Fruit fly (Drosophila melanogaster) whole organism, embryonic: ENCODE data around the gene CG43880.
A peak's percentile ranks its signal among the peaks of the same experiment; 100 is the strongest.

Source experiments
- Atf3 ChIP-seq: fragments of 200-800 bp; sonication (Bioruptor generic); optimal IDR thresholded peaks from 3 replicates; lab custom pipeline; 2016; ENCODE audit warnings: missing biosample characterization, missing genetic modification characterization
- CG10543 ChIP-seq: fragments of 200-800 bp; sonication (Bioruptor generic); optimal IDR thresholded peaks from 3 replicates; lab custom pipeline; 2017; ENCODE audit warnings: missing biosample characterization, mild to moderate bottlenecking, missing genetic modification characterization, moderate library complexity
- CG11093 ChIP-seq: fragments of 200-800 bp; sonication (Bioruptor generic); IDR thresholded peaks from 3 replicates; pipeline ENCODE4 v1.3.6; 2022; ENCODE audit warnings: missing biosample characterization, missing genetic modification characterization
- CG1233 ChIP-seq: fragments of 200-800 bp; sonication (Bioruptor generic); optimal IDR thresholded peaks from 4 replicates; lab custom pipeline; 2018; ENCODE audit warnings: missing biosample characterization, mild to moderate bottlenecking, missing genetic modification characterization
- CG12391 ChIP-seq: fragments of 200-800 bp; sonication (Bioruptor generic); optimal IDR thresholded peaks from 3 replicates; lab custom pipeline; 2018; ENCODE audit warnings: missing biosample characterization, mild to moderate bottlenecking, missing genetic modification characterization, moderate library complexity
- CG12769 ChIP-seq: fragments of 200-800 bp; sonication (Bioruptor generic); optimal IDR thresholded peaks from 2 replicates; lab custom pipeline; 2019; ENCODE audit warnings: missing biosample characterization, mild to moderate bottlenecking, missing genetic modification characterization, moderate library complexity
- CG13296 ChIP-seq: fragments of 200-800 bp; sonication (Bioruptor generic); optimal IDR thresholded peaks from 3 replicates; lab custom pipeline; 2018; ENCODE audit warnings: missing biosample characterization, mild to moderate bottlenecking, missing genetic modification characterization
- CG13424 ChIP-seq: fragments of 200-800 bp; sonication (Bioruptor generic); optimal IDR thresholded peaks from 2 replicates; lab custom pipeline; 2019; ENCODE audit warnings: missing biosample characterization, mild to moderate bottlenecking, missing genetic modification characterization, moderate library complexity
- CG14667 ChIP-seq: fragments of 200-800 bp; sonication (Bioruptor generic); IDR thresholded peaks from 2 replicates; pipeline ENCODE4 v1.3.6; 2022; ENCODE audit warnings: missing biosample characterization, missing genetic modification characterization
- CG15514 ChIP-seq: fragments of 200-800 bp; sonication (Bioruptor generic); optimal IDR thresholded peaks from 3 replicates; lab custom pipeline; 2017; ENCODE audit warnings: missing biosample characterization, missing genetic modification characterization, mild to moderate bottlenecking, moderate library complexity, missing genetic modification reagents
- CG18599 ChIP-seq: fragments of 200-800 bp; sonication (Bioruptor generic); optimal IDR thresholded peaks from 3 replicates; lab custom pipeline; 2017; ENCODE audit warnings: missing biosample characterization, missing genetic modification characterization, mild to moderate bottlenecking, moderate library complexity, missing genetic modification reagents
- CG18764 ChIP-seq: fragments of 200-800 bp; sonication (Bioruptor generic); optimal IDR thresholded peaks from 3 replicates; lab custom pipeline; 2016; ENCODE audit warnings: missing biosample characterization, missing genetic modification characterization
- CG32532 ChIP-seq: fragments of 200-800 bp; sonication (Bioruptor generic); IDR thresholded peaks from 2 replicates; pipeline ENCODE4 v1.3.6; 2022; ENCODE audit warnings: missing biosample characterization, missing genetic modification characterization
- CG34422 ChIP-seq: fragments of 200-800 bp; sonication (Bioruptor generic); IDR thresholded peaks from 3 replicates; pipeline ENCODE4 v1.3.6; 2022; ENCODE audit warnings: missing biosample characterization, missing genetic modification characterization
- CG4360 ChIP-seq: fragments of 200-800 bp; sonication (Bioruptor generic); IDR thresholded peaks from 2 replicates; pipeline ENCODE4 v1.3.6; 2022; ENCODE audit warnings: missing biosample characterization, missing genetic modification characterization
- CG4854 ChIP-seq: fragments of 200-800 bp; sonication (Bioruptor generic); optimal IDR thresholded peaks from 2 replicates; lab custom pipeline; 2016; ENCODE audit warnings: missing biosample characterization, missing genetic modification characterization, inconsistent platforms
- CG6854 ChIP-seq: fragments of 200-800 bp; sonication (Bioruptor generic); optimal IDR thresholded peaks from 3 replicates; lab custom pipeline; 2017; ENCODE audit warnings: missing biosample characterization, mild to moderate bottlenecking, missing genetic modification characterization
- CG7556 ChIP-seq: fragments of 200-800 bp; sonication (Bioruptor generic); optimal IDR thresholded peaks from 2 replicates; lab custom pipeline; 2017; ENCODE audit warnings: missing biosample characterization, mild to moderate bottlenecking, missing genetic modification characterization
- CG8281 ChIP-seq: fragments of 200-800 bp; sonication (Bioruptor generic); optimal IDR thresholded peaks from 2 replicates; lab custom pipeline; 2018; ENCODE audit warnings: missing biosample characterization, mild to moderate bottlenecking, missing genetic modification characterization, moderate library complexity
- CG8765 ChIP-seq: fragments of 200-800 bp; sonication (Bioruptor generic); IDR thresholded peaks from 2 replicates; pipeline ENCODE4 v1.3.6; 2022; ENCODE audit warnings: missing biosample characterization, missing genetic modification characterization
- CoRest ChIP-seq: fragments of 200-800 bp; sonication (Bioruptor generic); optimal IDR thresholded peaks from 3 replicates; lab custom pipeline; 2018; ENCODE audit warnings: missing biosample characterization, mild to moderate bottlenecking, missing genetic modification characterization, moderate library complexity
- D ChIP-seq, 2 experiments: fragments of 200-800 bp in 1 of 2; fragments of >200 bp in 1 of 2; sonication (Bioruptor generic) in 1 of 2; optimal IDR thresholded peaks; 2 replicates in 1 of 2; 3 replicates in 1 of 2; lab custom pipeline; 2017; ENCODE audit warnings: mild to moderate bottlenecking in 1 of 2, missing biosample characterization in 1 of 2, missing genetic modification characterization in 1 of 2, missing genetic modification reagents in 1 of 2
- Dbx ChIP-seq: fragments of 200-800 bp; sonication (Bioruptor generic); IDR thresholded peaks from 3 replicates; pipeline ENCODE4 v1.3.6; 2022; ENCODE audit warnings: missing biosample characterization, missing genetic modification characterization
- HLH3B ChIP-seq: fragments of 200-800 bp; sonication (Bioruptor generic); IDR thresholded peaks from 2 replicates; pipeline ENCODE4 v1.3.6; 2022; ENCODE audit warnings: missing biosample characterization, missing genetic modification characterization
- Lpt ChIP-seq: fragments of >200 bp; optimal IDR thresholded peaks from 2 replicates; lab custom pipeline; 2018; ENCODE audit warnings: missing biosample characterization, missing genetic modification characterization
- MBD-R2 ChIP-seq: fragments of 200-800 bp; sonication (Bioruptor generic); IDR thresholded peaks from 2 replicates; pipeline ENCODE4 v1.3.6; 2022; ENCODE audit warnings: missing biosample characterization, missing genetic modification characterization
- Med ChIP-seq: fragments of 200-800 bp; sonication (Bioruptor generic); peaks from one replicate; lab custom pipeline; 2016; ENCODE audit warnings: missing biosample characterization, missing genetic modification characterization, mild to moderate bottlenecking, inconsistent platforms, moderate library complexity
- Myb ChIP-seq: fragments of 200-800 bp; sonication (Bioruptor generic); optimal IDR thresholded peaks from 2 replicates; lab custom pipeline; 2016; ENCODE audit warnings: missing biosample characterization, missing genetic modification characterization
- Sin3A ChIP-seq: fragments of >200 bp; optimal IDR thresholded peaks from 2 replicates; lab custom pipeline; 2018
- chn ChIP-seq: fragments of 200-800 bp; sonication (Bioruptor generic); optimal IDR thresholded peaks from 2 replicates; lab custom pipeline; 2016; ENCODE audit warnings: missing biosample characterization, missing genetic modification characterization
- crp ChIP-seq, 2 experiments: fragments of 200-800 bp; sonication (Bioruptor generic); optimal IDR thresholded peaks; 2 replicates in 1 of 2; 3 replicates in 1 of 2; lab custom pipeline; 2017; ENCODE audit warnings: missing biosample characterization in 2 of 2, missing genetic modification characterization in 2 of 2, mild to moderate bottlenecking in 1 of 2, moderate library complexity in 1 of 2
- dysf ChIP-seq: fragments of 200-800 bp; sonication (Bioruptor generic); IDR thresholded peaks from 3 replicates; pipeline ENCODE4 v1.3.6; 2022; ENCODE audit warnings: missing biosample characterization, missing genetic modification characterization
- fru ChIP-seq: fragments of >200 bp; optimal IDR thresholded peaks from 2 replicates; lab custom pipeline; 2017
- grn ChIP-seq: fragments of 200-800 bp; sonication (Bioruptor generic); optimal IDR thresholded peaks from 3 replicates; lab custom pipeline; 2017; ENCODE audit warnings: missing biosample characterization, missing genetic modification characterization
- jumu ChIP-seq: fragments of 200-800 bp; sonication (Bioruptor generic); optimal IDR thresholded peaks from 3 replicates; lab custom pipeline; 2016; ENCODE audit warnings: missing biosample characterization, missing genetic modification characterization
- ken ChIP-seq: fragments of 200-800 bp; sonication (Bioruptor generic); IDR thresholded peaks from 3 replicates; pipeline ENCODE4 v1.3.6; 2022; ENCODE audit warnings: missing biosample characterization, missing genetic modification characterization
- knrl ChIP-seq: fragments of 200-800 bp; sonication (Bioruptor generic); IDR thresholded peaks from 3 replicates; pipeline ENCODE4 v1.3.6; 2022; ENCODE audit warnings: missing biosample characterization, missing genetic modification characterization; ENCODE audit not compliant: partially characterized antibody
- lmd ChIP-seq: fragments of 200-800 bp; sonication (Bioruptor generic); IDR thresholded peaks from 2 replicates; pipeline ENCODE4 v1.3.6; 2022; ENCODE audit warnings: missing biosample characterization, missing genetic modification characterization
- nom ChIP-seq: fragments of 200-800 bp; sonication (Bioruptor generic); optimal IDR thresholded peaks from 2 replicates; lab custom pipeline; 2017; ENCODE audit warnings: missing biosample characterization, missing genetic modification characterization, mild to moderate bottlenecking, moderate library complexity, missing genetic modification reagents
- org-1 ChIP-seq: fragments of 200-800 bp; sonication (Bioruptor generic); optimal IDR thresholded peaks from 2 replicates; lab custom pipeline; 2017; ENCODE audit warnings: missing biosample characterization, missing genetic modification characterization
- pan ChIP-seq, 4 experiments: fragments of >200 bp in 3 of 4; fragments of 200-800 bp in 1 of 4; sonication (Bioruptor generic) in 1 of 4; optimal IDR thresholded peaks in 3 of 4; IDR thresholded peaks in 1 of 4; 2 replicates each; pipeline versions ENCODE4 v1.3.6 to Lab custom; 2017 to 2022; ENCODE audit warnings: missing biosample characterization in 2 of 4, missing genetic modification characterization in 2 of 4, mixed read lengths in 1 of 4
- pfk ChIP-seq: fragments of 200-800 bp; sonication (Bioruptor generic); optimal IDR thresholded peaks from 2 replicates; lab custom pipeline; 2018; ENCODE audit warnings: missing biosample characterization, mild to moderate bottlenecking, missing genetic modification characterization, moderate library complexity
- row ChIP-seq: fragments of 200-800 bp; sonication (Bioruptor generic); IDR thresholded peaks from 3 replicates; pipeline ENCODE4 v1.3.6; 2022; ENCODE audit warnings: missing biosample characterization, missing genetic modification characterization
- scrt ChIP-seq: fragments of 200-800 bp; sonication (Bioruptor generic); optimal IDR thresholded peaks from 2 replicates; lab custom pipeline; 2018; ENCODE audit warnings: missing biosample characterization, mild to moderate bottlenecking, missing genetic modification characterization, moderate library complexity
- stwl ChIP-seq: fragments of 200-800 bp; sonication (Bioruptor generic); optimal IDR thresholded peaks from 3 replicates; lab custom pipeline; 2018; ENCODE audit warnings: missing biosample characterization, mild to moderate bottlenecking, missing genetic modification characterization, moderate library complexity
- unc-4 ChIP-seq: fragments of 200-800 bp; sonication (Bioruptor generic); IDR thresholded peaks from 2 replicates; pipeline ENCODE4 v1.3.6; 2022; ENCODE audit warnings: missing biosample characterization, missing genetic modification characterization; ENCODE audit not compliant: partially characterized antibody
- unpg ChIP-seq: fragments of 200-800 bp; sonication (Bioruptor generic); optimal IDR thresholded peaks from 3 replicates; lab custom pipeline; 2018; ENCODE audit warnings: missing biosample characterization, mild to moderate bottlenecking, missing genetic modification characterization, moderate library complexity
- wek ChIP-seq: fragments of 200-800 bp; sonication (Bioruptor generic); optimal IDR thresholded peaks from 3 replicates; lab custom pipeline; 2018; ENCODE audit warnings: missing biosample characterization, mild to moderate bottlenecking, missing genetic modification characterization, moderate library complexity
- zen2 ChIP-seq: fragments of 200-800 bp; sonication (Bioruptor generic); IDR thresholded peaks from 3 replicates; pipeline ENCODE4 v1.3.6; 2022; ENCODE audit warnings: missing biosample characterization, missing genetic modification characterization; ENCODE audit not compliant: partially characterized antibody

The CG43880 gene

dm6 chr3L:7914969-7915596 lies 31.0 kb downstream of the CG43880 start, which contains the start of gene Tmem43 (continued):
- TF ChIP-seq CG15514 (GFP tag; lab: Kevin White, UChicago) (peak; percentile 63), scrt (no peak), chn (GFP tag; lab: Kevin White, UChicago) (no peak), HLH3B (GFP tag; lab: Robert Waterston, UW) (no peak), Lpt (GFP tag; lab: Kevin White, UChicago) (no peak), stwl (tag; lab: Kevin White, UChicago) (peak; percentile 54), CG4854 (GFP tag; lab: Kevin White, UChicago) (no peak), zen2 (GFP tag; lab: Robert Waterston, UW) (no peak), pfk (GFP tag; lab: Kevin White, UChicago) (no peak), org-1 (GFP tag; lab: Kevin White, UChicago) (no peak), CG11093 (GFP tag; lab: Robert Waterston, UW) (no peak), dysf (GFP tag; lab: Robert Waterston, UW) (no peak), CG8281 (tag; lab: Kevin White, UChicago) (peak; percentile 95), CG12769 (tag; lab: Kevin White, UChicago) (peak; percentile 33), crp (GFP tag; optimal IDR thresholded peaks at IDR 0.05; lab: Kevin White, UChicago) (peak in 1 of 2 experiments; percentile 86), CG13424 (no peak), lmd (GFP tag; lab: Robert Waterston, UW) (no peak), jumu (GFP tag; lab: Kevin White, UChicago) (no peak), CG6854 (GFP tag; lab: Kevin White, UChicago) (no peak), CG7556 (GFP tag; lab: Kevin White, UChicago) (no peak), CG13296 (no peak), CoRest (tag; lab: Kevin White, UChicago) (peak; percentile 26), CG4360 (GFP tag; lab: Robert Waterston, UW) (no peak), fru (lab: Kevin White, UChicago) (no peak), CG1233 (GFP tag; lab: Kevin White, UChicago) (no peak), pan (optimal IDR thresholded peaks at IDR 0.05; lab: Kevin White, UChicago) (no peak), pan (GFP tag; optimal IDR thresholded peaks at IDR 0.05 in 1 of 2, IDR thresholded peaks at IDR 0.05 in 1 of 2) (no peak), unc-4 (GFP tag; lab: Robert Waterston, UW) (peak; percentile 40; the same call in 1 of the 2 replicates), CG34422 (GFP tag; lab: Robert Waterston, UW) (no peak; the same call in 2 of the 3 replicates), Dbx (GFP tag; lab: Robert Waterston, UW) (no peak), CG32532 (GFP tag; lab: Robert Waterston, UW) (no peak), Med (peak; percentile 81), CG10543 (GFP tag; lab: Kevin White, UChicago) (no peak), unpg (GFP tag; lab: Kevin White, UChicago) (no peak), CG12391 (no peak), CG8765 (GFP tag; lab: Robert Waterston, UW) (no peak), MBD-R2 (GFP tag; lab: Robert Waterston, UW) (peak; percentile 90), CG14667 (GFP tag; lab: Robert Waterston, UW) (no peak), CG18599 (GFP tag; lab: Kevin White, UChicago) (no peak), knrl (0 out of 3 replicates have a peak, but pooled peaks have one; percentile 16), nom (GFP tag; lab: Kevin White, UChicago) (no peak), grn (GFP tag; lab: Kevin White, UChicago) (no peak), ken (GFP tag; lab: Robert Waterston, UW) (no peak), Sin3A (lab: Kevin White, UChicago) (peak; percentile 53), D (optimal IDR thresholded peaks at IDR 0.05; lab: Kevin White, UChicago) (no peak), D (GFP tag; optimal IDR thresholded peaks at IDR 0.05; lab: Kevin White, UChicago) (no peak), wek (no peak), Atf3 (GFP tag; lab: Kevin White, UChicago) (no peak), Myb (GFP tag; lab: Kevin White, UChicago) (peak; percentile 63), CG18764 (GFP tag; lab: Kevin White, UChicago) (no peak), row (GFP tag; lab: Robert Waterston, UW) (peak; percentile 30; the same call in 2 of the 3 replicates)
